Worm (Caenorhabditis elegans) whole organism, late embryonic: ENCODE results near the gene ldh-1.

Source experiments
- ceh-9 ChIP-seq: sonication (generic microtip); optimal IDR thresholded peaks from 2 replicates; lab custom pipeline; 2016; ENCODE audit warnings: mild to moderate bottlenecking, missing genetic modification characterization, inconsistent platforms, missing compliant biosample characterization
- dve-1 ChIP-seq: sonication (generic microtip); optimal IDR thresholded peaks from 2 replicates; lab custom pipeline; 2017; ENCODE audit warnings: antibody characterized with exemption, mild to moderate bottlenecking, missing genetic modification characterization, missing compliant biosample characterization
- hlh-30 ChIP-seq: sonication (generic microtip); optimal IDR thresholded peaks from 2 replicates; lab custom pipeline; 2017; ENCODE audit warnings: antibody characterized with exemption, missing genetic modification characterization, missing compliant biosample characterization; ENCODE audit not compliant: insufficient read depth
- hlh-8 ChIP-seq: sonication (generic microtip); optimal IDR thresholded peaks from 2 replicates; lab custom pipeline; 2016; ENCODE audit warnings: missing genotype, missing genetic modification characterization, missing compliant biosample characterization
- lim-6 ChIP-seq: sonication (generic microtip); optimal IDR thresholded peaks from 2 replicates; lab custom pipeline; 2016; ENCODE audit warnings: missing genetic modification characterization, missing compliant biosample characterization
- nfya-1 ChIP-seq: sonication (generic microtip); optimal IDR thresholded peaks from 2 replicates; lab custom pipeline; 2017; ENCODE audit warnings: missing genetic modification characterization, mild to moderate bottlenecking, missing compliant biosample characterization, antibody characterized with exemption, moderate library complexity
- odd-2 ChIP-seq: sonication (generic microtip); optimal IDR thresholded peaks from 2 replicates; lab custom pipeline; 2017; ENCODE audit warnings: antibody characterized with exemption, mild to moderate bottlenecking, missing genetic modification characterization, missing compliant biosample characterization
- pha-4 ChIP-seq: fragments of 150-350 bp; optimal IDR thresholded peaks from 2 replicates; lab custom pipeline; 2018; ENCODE audit warnings: missing biosample characterization, missing genetic modification reagents, missing genetic modification characterization
- rnt-1 ChIP-seq: sonication (generic microtip); optimal IDR thresholded peaks from 2 replicates; lab custom pipeline; 2016; ENCODE audit warnings: missing genetic modification characterization, missing compliant biosample characterization
- sox-4 ChIP-seq: sonication (generic microtip); optimal IDR thresholded peaks from 2 replicates; lab custom pipeline; 2017; ENCODE audit warnings: mild to moderate bottlenecking, missing genetic modification characterization, inconsistent platforms, missing compliant biosample characterization
- syd-9 ChIP-seq: sonication (generic microtip); optimal IDR thresholded peaks from 2 replicates; lab custom pipeline; 2016; ENCODE audit warnings: mild to moderate bottlenecking, missing genetic modification characterization, moderate library complexity, missing compliant biosample characterization
- tbx-7 ChIP-seq: sonication (generic microtip); optimal IDR thresholded peaks from 2 replicates; lab custom pipeline; 2016; ENCODE audit warnings: missing genotype, missing genetic modification characterization, missing compliant biosample characterization
- ttx-3 ChIP-seq: sonication (generic microtip); optimal IDR thresholded peaks from 2 replicates; lab custom pipeline; 2016; ENCODE audit warnings: missing genetic modification reagents, missing genetic modification characterization, missing compliant biosample characterization
- unc-55 ChIP-seq: sonication (generic microtip); optimal IDR thresholded peaks from 2 replicates; lab custom pipeline; 2017; ENCODE audit warnings: missing biosample characterization, missing genetic modification reagents, missing genetic modification characterization

ce11 chrII:11728545-11729105 is 4.6 kb downstream of the ldh-1 start, which contains the start of gene alh-8:
- TF ChIP-seq nfya-1 (tag; lab: Kevin White, UChicago) (peak; percentile 20), rnt-1 (tag; lab: Kevin White, UChicago) (no peak), odd-2 (tag; lab: Kevin White, UChicago) (no peak), dve-1 (tag; lab: Kevin White, UChicago) (no peak), tbx-7 (no peak), lim-6 (tag; lab: Kevin White, UChicago) (no peak), syd-9 (no peak), hlh-8 (tag; lab: Kevin White, UChicago) (no peak), unc-55 (GFP tag; lab: Kevin White, UChicago) (no peak), ceh-9 (tag; lab: Kevin White, UChicago) (no peak), pha-4 (tag; lab: Kevin White, UChicago) (no peak), hlh-30 (peak; percentile 73), ttx-3 (no peak), sox-4 (no peak)
